Worm (Caenorhabditis elegans): ENCODE results near the gene nlr-1.
"Not testable (repeated sequence)": the region's sequence is repeated elsewhere in the genome, so short reads cannot be mapped to it uniquely, and the experiment has no call there.

Gene nlr-1

DNA sequence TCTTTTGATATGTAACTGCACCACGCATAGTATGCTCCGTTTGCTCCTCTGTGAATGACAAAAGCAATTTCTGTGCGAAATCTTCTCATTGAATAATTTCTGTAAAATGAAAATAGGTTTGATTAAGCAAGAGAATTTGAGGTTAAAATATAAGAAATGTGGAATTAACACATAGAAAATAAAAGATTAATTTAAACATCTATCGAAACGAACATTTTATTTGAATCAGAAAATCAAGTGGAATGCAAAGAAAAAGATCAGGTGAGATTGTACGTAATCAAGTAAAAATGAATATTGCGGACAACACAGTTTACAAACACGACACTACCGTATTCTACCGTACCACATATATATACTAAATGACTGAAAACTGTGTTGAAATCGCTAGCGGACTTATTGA, 37.2 kb downstream of the nlr-1 start, which contains the start of gene B0001.8:
TSS of gene B0001.8 (minus strand) at position 101 of the 400 bp plus-strand sequence.
- no peak for TF ChIP-seq alr-1 (tag; optimal IDR thresholded peaks at IDR 0.05)

ce11 chrIV:12138093-12138492, 40.0 kb downstream of the nlr-1 start, which contains the start of gene B0001.4:
TSS of gene B0001.4 (minus strand) at chrIV:12138193.
- not testable (repeated sequence) for TF ChIP-seq blmp-1 (tag; optimal IDR thresholded peaks at IDR 0.05; ENCODE audit: insufficient read depth); nhr-25 (tag; optimal IDR thresholded peaks at IDR 0.05); sma-9 (GFP tag; optimal IDR thresholded peaks at IDR 0.05); sma-9 (tag; optimal IDR thresholded peaks at IDR 0.05)

DNA sequence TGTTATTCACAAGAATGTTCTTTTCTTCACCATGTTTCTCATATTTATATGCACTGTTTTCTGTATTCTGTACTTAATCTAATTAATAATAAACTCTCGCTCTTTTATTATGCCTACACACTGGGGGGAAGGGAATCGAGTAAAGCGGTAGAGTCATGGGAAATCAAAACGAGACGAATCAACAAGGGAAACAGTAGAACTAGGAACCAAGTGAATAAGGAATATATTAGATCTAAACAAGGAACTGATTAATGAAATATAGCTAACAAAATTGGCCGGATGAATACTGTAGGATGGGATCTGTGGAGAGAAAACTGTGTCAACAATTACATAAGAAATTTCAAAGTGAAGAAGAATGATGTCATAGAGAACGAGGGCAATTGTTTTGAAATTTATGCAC, 43.1 kb downstream of the nlr-1 start:
- TF ChIP-seq C34F6.9 (tag; optimal IDR thresholded peaks at IDR 0.05) (no peak), dmd-4 (tag; optimal IDR thresholded peaks at IDR 0.05) (no peak), ceh-16 (tag; optimal IDR thresholded peaks at IDR 0.05) (no peak)

- TF ChIP-seq ceh-16 (tag; optimal IDR thresholded peaks at IDR 0.05), result no peak
- no peak for TF ChIP-seq ceh-82 (tag; optimal IDR thresholded peaks at IDR 0.05)
- peak; percentile 13 for TF ChIP-seq nhr-129 (tag; optimal IDR thresholded peaks at IDR 0.05)
These were observed 44.4 kb downstream of the nlr-1 start for ce11 chrIV:12133776-12134175.

ce11 chrIV:12131308-12132072, 46.6 kb downstream of the nlr-1 start:
- TF ChIP-seq lin-11 (tag; optimal IDR thresholded peaks at IDR 0.05) (no peak), ceh-16 (tag; optimal IDR thresholded peaks at IDR 0.05) (no peak), elt-1 (tag; optimal IDR thresholded peaks at IDR 0.05) (no peak), elt-3 (tag; optimal IDR thresholded peaks at IDR 0.05) (no peak), snpc-4 (tag; optimal IDR thresholded peaks at IDR 0.05) (peak; percentile 59), peb-1 (tag; optimal IDR thresholded peaks at IDR 0.05) (no peak), unc-39 (tag; optimal IDR thresholded peaks at IDR 0.05) (no peak), zag-1 (tag; optimal IDR thresholded peaks at IDR 0.05) (no peak), nhr-129 (tag; optimal IDR thresholded peaks at IDR 0.05) (peak; percentile 11), fos-1 (tag; optimal IDR thresholded peaks at IDR 0.05) (no peak), aly-2 (tag; optimal IDR thresholded peaks at IDR 0.05) (no peak), F13H6.1 (tag; optimal IDR thresholded peaks at IDR 0.05) (no peak)

- TF ChIP-seq Y55F3AM.14 (GFP tag; optimal IDR thresholded peaks at IDR 0.05) (no peak), skn-1 (tag; optimal IDR thresholded peaks at IDR 0.05) (no peak), sma-9 (GFP tag; optimal IDR thresholded peaks at IDR 0.05) (no peak), sma-9 (tag; optimal IDR thresholded peaks at IDR 0.05) (no peak), lin-39 (tag; optimal IDR thresholded peaks at IDR 0.05) (no peak)
These were observed 48.9 kb downstream of the nlr-1 start, which contains the start of gene lin-24 for ce11 chrIV:12129204-12129603. TSS of gene lin-24 (plus strand) at chrIV:12129504.

- no peak for TF ChIP-seq blmp-1 (tag; optimal IDR thresholded peaks at IDR 0.05; ENCODE audit: insufficient read depth)
- TF ChIP-seq dmd-4 (tag; optimal IDR thresholded peaks at IDR 0.05), result no peak
- TF ChIP-seq lsy-2 (tag; optimal IDR thresholded peaks at IDR 0.05), result no peak
- no peak for TF ChIP-seq skn-1 (tag; optimal IDR thresholded peaks at IDR 0.05)
- TF ChIP-seq crh-2 (tag; optimal IDR thresholded peaks at IDR 0.05), result no peak
- no peak for TF ChIP-seq nhr-10 (tag; optimal IDR thresholded peaks at IDR 0.05)
- no peak for TF ChIP-seq nhr-12 (tag; optimal IDR thresholded peaks at IDR 0.05)
- TF ChIP-seq ama-1 (optimal IDR thresholded peaks at IDR 0.05), result no peak
- no peak for TF ChIP-seq ztf-4 (tag; optimal IDR thresholded peaks at IDR 0.05)
- TF ChIP-seq C34F6.9 (tag; optimal IDR thresholded peaks at IDR 0.05), result peak; percentile 31
- peak; percentile 11 for TF ChIP-seq nhr-129 (tag; optimal IDR thresholded peaks at IDR 0.05)
- TF ChIP-seq unc-55 (GFP tag; optimal IDR thresholded peaks at IDR 0.05), result peak; percentile 54
- no peak for TF ChIP-seq nhr-25 (tag; optimal IDR thresholded peaks at IDR 0.05)
- no peak for TF ChIP-seq mab-5 (tag; optimal IDR thresholded peaks at IDR 0.05)
- no peak for TF ChIP-seq snpc-4 (tag; optimal IDR thresholded peaks at IDR 0.05)
- TF ChIP-seq fos-1 (tag; optimal IDR thresholded peaks at IDR 0.05), result peak; percentile 90
These were observed 49.4 kb downstream of the nlr-1 start for ce11 chrIV:12128708-12129107.

All from whole organism, L2 larva.